Fruit fly (Drosophila melanogaster) whole organism: ENCODE results near the gene RabGGTb.

ENCODE experiments used
- CG8478 ChIP-seq: fragments of >200 bp; optimal IDR thresholded peaks from 2 replicates; lab custom pipeline; 2018; ENCODE audit warnings: inconsistent platforms
- EcR ChIP-seq, 2 experiments: fragments of >200 bp; optimal IDR thresholded peaks; 2 replicates each; lab custom pipeline; 2017; ENCODE audit warnings: missing biosample characterization in 2 of 2, missing genetic modification characterization in 2 of 2, missing genetic modification reagents in 2 of 2
- pan ChIP-seq: fragments of >200 bp; optimal IDR thresholded peaks from 2 replicates; lab custom pipeline; 2017
- psq ChIP-seq: fragments of >200 bp; optimal IDR thresholded peaks from 2 replicates; lab custom pipeline; 2017
- usp ChIP-seq: fragments of >200 bp; optimal IDR thresholded peaks from 2 replicates; lab custom pipeline; 2017; ENCODE audit warnings: missing biosample characterization, missing genetic modification characterization, mixed read lengths

DNA sequence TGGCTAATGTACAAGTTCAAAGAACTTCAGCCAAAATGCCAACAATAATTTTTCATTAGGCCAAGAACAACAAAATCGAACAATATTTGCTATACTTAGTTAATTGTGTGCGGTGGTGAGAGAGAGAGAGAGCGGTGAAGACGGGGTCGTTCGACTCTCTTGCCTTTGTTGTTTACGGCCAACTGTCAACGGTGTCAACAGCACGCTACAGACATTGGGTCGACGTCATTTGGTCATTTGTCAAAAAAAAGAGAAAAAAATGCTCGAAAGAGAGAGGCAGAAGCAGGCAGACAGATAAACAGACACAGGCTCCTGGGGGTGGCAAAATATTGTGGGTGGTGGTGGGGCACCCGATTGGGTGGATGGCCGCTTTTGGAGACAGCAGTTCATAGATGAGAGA is 30.6 kb downstream of the RabGGTb start:
- TF ChIP-seq CG8478 (lab: Kevin White, UChicago): no peak
- no peak for TF ChIP-seq usp (GFP tag; lab: Kevin White, UChicago)
- no peak for TF ChIP-seq psq
- no peak for TF ChIP-seq EcR (GFP tag; optimal IDR thresholded peaks at IDR 0.05; lab: Kevin White, UChicago)
- no peak for TF ChIP-seq pan (lab: Kevin White, UChicago)
